Worm (Caenorhabditis elegans): ENCODE measurements around the gene gpa-13.
A peak's percentile ranks its signal among the peaks of the same experiment; 100 is the strongest.

gpa-13 gene

ce11 chrV:12780248-12780647, 25.5 kb upstream of the gpa-13 start (continued):
- TF ChIP-seq madf-9 (GFP tag; conservative IDR thresholded peaks at IDR 0.05) (peak; percentile 88), hmg-1.1 (GFP tag; IDR thresholded peaks at IDR 0.05) (peak; percentile 90), aly-2 (tag; optimal IDR thresholded peaks at IDR 0.05) (no peak), ceh-62 (tag; optimal IDR thresholded peaks at IDR 0.05) (no peak), ZK546.5 (tag; optimal IDR thresholded peaks at IDR 0.05) (no peak), nhr-41 (GFP tag; IDR thresholded peaks at IDR 0.05) (no peak; the same call in 1 of the 2 replicates), Y75B8A.6 (GFP tag; IDR thresholded peaks at IDR 0.05) (peak; percentile 55; the same call in 1 of the 2 replicates), ctbp-1 (GFP tag; IDR thresholded peaks at IDR 0.05) (peak; percentile 88), lin-15B (tag; optimal IDR thresholded peaks at IDR 0.05) (no peak), F37D6.2 (tag; optimal IDR thresholded peaks at IDR 0.05) (peak; percentile 6), dmd-8 (GFP tag; IDR thresholded peaks at IDR 0.05) (peak; percentile 89; the same call in 1 of the 2 replicates), lir-3 (tag; optimal IDR thresholded peaks at IDR 0.05) (peak; percentile 66), hlh-30 (tag; optimal IDR thresholded peaks at IDR 0.05; ENCODE audit: insufficient read depth) (no peak), nhr-111 (GFP tag; optimal IDR thresholded peaks at IDR 0.05) (peak; percentile 84), nhr-76 (tag; optimal IDR thresholded peaks at IDR 0.05) (no peak), snpc-4 (tag; optimal IDR thresholded peaks at IDR 0.05) (no peak), fos-1 (tag; optimal IDR thresholded peaks at IDR 0.05) (no peak), rbr-2 (tag; optimal IDR thresholded peaks at IDR 0.05) (peak; percentile 59), nhr-102 (tag; optimal IDR thresholded peaks at IDR 0.05) (no peak), skn-1 (tag; optimal IDR thresholded peaks at IDR 0.05) (no peak), zfp-2 (tag; optimal IDR thresholded peaks at IDR 0.05) (peak; percentile 28)

DNA sequence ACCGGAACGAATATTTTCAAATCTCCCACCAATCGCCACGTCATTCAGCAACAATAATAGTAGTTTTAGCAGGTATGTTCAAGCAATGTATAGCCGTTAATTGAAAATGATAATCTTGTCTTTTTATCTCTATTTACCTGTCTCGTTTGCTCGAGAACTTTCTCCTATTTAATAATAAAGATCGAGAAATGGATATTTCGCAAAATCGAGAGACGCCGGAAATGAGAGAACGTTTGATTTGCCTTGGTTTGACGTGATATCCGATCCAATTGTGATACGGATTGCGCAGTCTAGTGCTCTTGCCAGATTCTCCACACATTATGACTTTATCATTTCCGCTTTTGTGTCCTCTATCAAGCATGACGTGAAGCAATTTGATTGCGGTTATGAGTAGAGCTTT, 19.1 kb upstream of the gpa-13 start:
- TF ChIP-seq lin-39 (tag; optimal IDR thresholded peaks at IDR 0.05) (no peak), lim-7 (GFP tag; IDR thresholded peaks at IDR 0.05) (no peak), nhr-10 (tag; optimal IDR thresholded peaks at IDR 0.05) (no peak)

- TF ChIP-seq mxl-3 (GFP tag; optimal IDR thresholded peaks at IDR 0.05) (no peak), zip-11 (GFP tag; IDR thresholded peaks at IDR 0.05) (no peak), ces-1 (GFP tag; optimal IDR thresholded peaks at IDR 0.05) (no peak), nhr-76 (tag; optimal IDR thresholded peaks at IDR 0.05) (no peak), duxl-1 (tag; optimal IDR thresholded peaks at IDR 0.05; ENCODE audit: poor library complexity) (no peak), hlh-30 (tag; optimal IDR thresholded peaks at IDR 0.05; ENCODE audit: insufficient read depth) (no peak), Y105C5A.15 (GFP tag; IDR thresholded peaks at IDR 0.05) (no peak), T20F7.1 (GFP tag; optimal IDR thresholded peaks at IDR 0.05) (no peak), mxl-2 (GFP tag; conservative IDR thresholded peaks at IDR 0.05) (no peak), T26A8.4 (GFP tag; IDR thresholded peaks at IDR 0.05) (no peak), jun-1 (tag; optimal IDR thresholded peaks at IDR 0.05) (no peak), set-16 (GFP tag; IDR thresholded peaks at IDR 0.05) (no peak)
Measured at ce11 chrV:12773222-12773621, 18.5 kb upstream of the gpa-13 start, which contains the start of gene ZC455.1. Gene ZC455.1 (plus strand): TSS chrV:12773522.

- TF ChIP-seq skn-1 (tag; optimal IDR thresholded peaks at IDR 0.05), result no peak
- no peak for TF ChIP-seq nhr-102 (tag; optimal IDR thresholded peaks at IDR 0.05)
- peak in 1 of 2 experiments; percentile 47 for TF ChIP-seq unc-62 (GFP tag; optimal IDR thresholded peaks at IDR 0.05 in 1 of 2)
- TF ChIP-seq unc-62 (tag; optimal IDR thresholded peaks at IDR 0.05), result no peak
Measured at ce11 chrV:12768946-12769345, 14.2 kb upstream of the gpa-13 start, which contains the start of gene srt-43. Gene srt-43 (plus strand): TSS chrV:12769246.
